Worm (Caenorhabditis elegans): ENCODE measurements around the gene atln-2.
A peak's percentile ranks its signal among the peaks of the same experiment; 100 is the strongest.

Gene atln-2

ce11 chrIV:14958551-14958950, 22.9 kb upstream of the atln-2 start, which contains the start of gene Y41E3.1:
Gene Y41E3.1 (minus strand): TSS chrIV:14958874.
- no peak for TF ChIP-seq zfh-2 (GFP tag; conservative IDR thresholded peaks at IDR 0.05)
- TF ChIP-seq Y53F4B.3 (GFP tag; IDR thresholded peaks at IDR 0.05), result no peak
- 0 out of 2 replicates have a peak, but pooled peaks have one; percentile 24 for TF ChIP-seq D2030.7 (GFP tag; IDR thresholded peaks at IDR 0.05)
- no peak for TF ChIP-seq nfya-1 (tag; optimal IDR thresholded peaks at IDR 0.05; ENCODE audit: borderline replicate concordance, insufficient read depth)
- TF ChIP-seq nfyb-1 (GFP tag; IDR thresholded peaks at IDR 0.05), result no peak
- 0 out of 2 replicates have a peak, but pooled peaks have one; percentile 32 for TF ChIP-seq madf-6 (GFP tag; IDR thresholded peaks at IDR 0.05)
- no peak for TF ChIP-seq attf-5 (GFP tag; optimal IDR thresholded peaks at IDR 0.05)
- no peak for TF ChIP-seq ceh-91 (GFP tag; IDR thresholded peaks at IDR 0.05)
- TF ChIP-seq F55B11.4 (tag; optimal IDR thresholded peaks at IDR 0.05; ENCODE audit: borderline replicate concordance, insufficient read depth), result no peak
- TF ChIP-seq ceh-58 (GFP tag; IDR thresholded peaks at IDR 0.05), result no peak
- no peak for TF ChIP-seq chd-7 (tag; optimal IDR thresholded peaks at IDR 0.05)
- no peak for TF ChIP-seq ztf-28 (GFP tag; IDR thresholded peaks at IDR 0.05)
- TF ChIP-seq him-1 (tag; optimal IDR thresholded peaks at IDR 0.05), result no peak
- no peak for TF ChIP-seq bed-1 (GFP tag; IDR thresholded peaks at IDR 0.05)
- TF ChIP-seq Y95B8A.8 (GFP tag; IDR thresholded peaks at IDR 0.05), result 0 out of 2 replicates have a peak, but pooled peaks have one; percentile 60
- no peak for TF ChIP-seq snpc-3.4 (tag; optimal IDR thresholded peaks at IDR 0.05)
- no peak for TF ChIP-seq lir-1 (GFP tag; conservative IDR thresholded peaks at IDR 0.05)
- no peak for TF ChIP-seq hlh-26 (GFP tag; conservative IDR thresholded peaks at IDR 0.05)
- no peak for TF ChIP-seq Y53G8AR.9 (GFP tag; conservative IDR thresholded peaks at IDR 0.05)
- TF ChIP-seq egl-44 (GFP tag; IDR thresholded peaks at IDR 0.05), result no peak
- TF ChIP-seq Y56A3A.18 (GFP tag; IDR thresholded peaks at IDR 0.05), result no peak; the same call in 1 of the 2 replicates
- no peak for TF ChIP-seq K11D2.4 (GFP tag; IDR thresholded peaks at IDR 0.05)
- TF ChIP-seq F57C9.4 (tag; optimal IDR thresholded peaks at IDR 0.05), result no peak
- no peak for TF ChIP-seq mxl-1 (tag; optimal IDR thresholded peaks at IDR 0.05)
- TF ChIP-seq madf-3 (GFP tag; IDR thresholded peaks at IDR 0.05), result peak; percentile 57; the same call in 1 of the 2 replicates
- TF ChIP-seq F37B4.10 (GFP tag; IDR thresholded peaks at IDR 0.05), result no peak
- TF ChIP-seq ztf-18 (tag; optimal IDR thresholded peaks at IDR 0.05), result no peak
- peak; percentile 43 for TF ChIP-seq snpc-4 (GFP tag; optimal IDR thresholded peaks at IDR 0.05)
- TF ChIP-seq snpc-4 (tag; optimal IDR thresholded peaks at IDR 0.05), result peak in 1 of 4 experiments; percentile 87
- no peak for TF ChIP-seq F10E7.11 (tag; optimal IDR thresholded peaks at IDR 0.05)
- TF ChIP-seq nfya-2 (GFP tag; IDR thresholded peaks at IDR 0.05), result no peak
- no peak for TF ChIP-seq ccch-3 (GFP tag; optimal IDR thresholded peaks at IDR 0.05)
- TF ChIP-seq rec-8 (tag; optimal IDR thresholded peaks at IDR 0.05), result no peak
- 0 out of 2 replicates have a peak, but pooled peaks have one; percentile 45 for TF ChIP-seq pbrm-1 (GFP tag; IDR thresholded peaks at IDR 0.05)
- TF ChIP-seq atf-7 (tag; optimal IDR thresholded peaks at IDR 0.05), result no peak
- TF ChIP-seq lin-26 (GFP tag; IDR thresholded peaks at IDR 0.05), result no peak
- no peak for TF ChIP-seq nhr-90 (tag; optimal IDR thresholded peaks at IDR 0.05)
- TF ChIP-seq lin-35 (GFP tag; optimal IDR thresholded peaks at IDR 0.05), result no peak
- no peak for TF ChIP-seq ztf-26 (tag; optimal IDR thresholded peaks at IDR 0.05)
- TF ChIP-seq egl-18 (GFP tag; IDR thresholded peaks at IDR 0.05), result no peak
- TF ChIP-seq ztf-6 (GFP tag; IDR thresholded peaks at IDR 0.05), result no peak
- TF ChIP-seq F57A8.1 (GFP tag; optimal IDR thresholded peaks at IDR 0.05), result no peak
- no peak for TF ChIP-seq ekl-4 (GFP tag; IDR thresholded peaks at IDR 0.05)
- TF ChIP-seq T07F8.4 (tag; optimal IDR thresholded peaks at IDR 0.05), result no peak
- TF ChIP-seq hmg-1.2 (GFP tag; IDR thresholded peaks at IDR 0.05), result 0 out of 2 replicates have a peak, but pooled peaks have one; percentile 24
- TF ChIP-seq snpc-1.3 (tag; optimal IDR thresholded peaks at IDR 0.05; ENCODE audit: insufficient read depth), result peak; percentile 12
- TF ChIP-seq ceh-79 (tag; optimal IDR thresholded peaks at IDR 0.05), result no peak
- TF ChIP-seq hlh-12 (tag; optimal IDR thresholded peaks at IDR 0.05), result no peak
- TF ChIP-seq dox-1 (GFP tag; IDR thresholded peaks at IDR 0.05), result no peak

Data from whole organism, young adult.